Fruit fly (Drosophila melanogaster) whole organism, embryonic: ENCODE measurements around the gene CG15894.
A peak's percentile ranks its signal among the peaks of the same experiment; 100 is the strongest.

Experiments used
- Awh ChIP-seq: fragments of 200-800 bp; sonication (Bioruptor generic); IDR thresholded peaks from 2 replicates; pipeline ENCODE4, ENCODE4 v1.3.6; 2022; ENCODE audit warnings: missing biosample characterization, missing genetic modification characterization
- Bdp1 ChIP-seq: fragments of 200-800 bp; sonication (Bioruptor generic); optimal IDR thresholded peaks from 3 replicates; lab custom pipeline; 2016; ENCODE audit warnings: missing biosample characterization, missing genetic modification characterization
- CG10274 ChIP-seq: fragments of 200-800 bp; sonication (Bioruptor generic); optimal IDR thresholded peaks from 3 replicates; lab custom pipeline; 2017; ENCODE audit warnings: missing biosample characterization, mild to moderate bottlenecking, missing genetic modification characterization
- CG10366 ChIP-seq: fragments of 200-800 bp; sonication (Bioruptor generic); IDR thresholded peaks from 2 replicates; pipeline ENCODE4 v1.3.6; 2022; ENCODE audit warnings: missing biosample characterization, missing genetic modification characterization
- CG10431 ChIP-seq: fragments of 200-800 bp; sonication (Bioruptor generic); optimal IDR thresholded peaks from 3 replicates; lab custom pipeline; 2018; ENCODE audit warnings: missing biosample characterization, mild to moderate bottlenecking, missing genetic modification characterization
- CG11695 ChIP-seq: fragments of 200-800 bp; sonication (Bioruptor generic); IDR thresholded peaks from 3 replicates; pipeline ENCODE4 v1.3.6; 2022; ENCODE audit warnings: missing biosample characterization, missing genetic modification characterization
- CG12071 ChIP-seq: fragments of 200-800 bp; sonication (Bioruptor generic); optimal IDR thresholded peaks from 3 replicates; lab custom pipeline; 2018; ENCODE audit warnings: missing biosample characterization, mild to moderate bottlenecking, missing genetic modification characterization
- CG13123 ChIP-seq: fragments of 200-800 bp; sonication (Bioruptor generic); optimal IDR thresholded peaks from 2 replicates; lab custom pipeline; 2016; ENCODE audit warnings: missing biosample characterization, missing genetic modification characterization
- CG13287 ChIP-seq: fragments of 200-800 bp; sonication (Bioruptor generic); IDR thresholded peaks from 2 replicates; pipeline ENCODE4 v1.3.6; 2022; ENCODE audit warnings: missing biosample characterization, missing genetic modification characterization; ENCODE audit not compliant: partially characterized antibody
- CG13624 ChIP-seq: fragments of 200-800 bp; sonication (Bioruptor generic); optimal IDR thresholded peaks from 2 replicates; lab custom pipeline; 2016; ENCODE audit warnings: missing biosample characterization, missing genetic modification characterization
- CG15269 ChIP-seq: fragments of 200-800 bp; sonication (Bioruptor generic); optimal IDR thresholded peaks from 2 replicates; lab custom pipeline; 2018; ENCODE audit warnings: missing biosample characterization, mild to moderate bottlenecking, missing genetic modification characterization, moderate library complexity
- CG1529 ChIP-seq: fragments of 200-800 bp; sonication (Bioruptor generic); optimal IDR thresholded peaks from 3 replicates; lab custom pipeline; 2018; ENCODE audit warnings: missing biosample characterization, missing genetic modification characterization
- CG2199 ChIP-seq: fragments of 200-800 bp; sonication (Bioruptor generic); IDR thresholded peaks from 3 replicates; pipeline ENCODE4 v1.3.6; 2022; ENCODE audit warnings: missing biosample characterization, missing genetic modification characterization
- CG2889 ChIP-seq: fragments of 200-800 bp; sonication (Bioruptor generic); IDR thresholded peaks from 3 replicates; pipeline ENCODE4 v1.3.6; 2022; ENCODE audit warnings: missing biosample characterization, missing genetic modification characterization
- CG3065 ChIP-seq: fragments of 200-800 bp; sonication (Bioruptor generic); optimal IDR thresholded peaks from 2 replicates; lab custom pipeline; 2016; ENCODE audit warnings: missing biosample characterization, missing genetic modification characterization
- CG3407 ChIP-seq: fragments of 200-800 bp; sonication (Bioruptor generic); optimal IDR thresholded peaks from 2 replicates; lab custom pipeline; 2018; ENCODE audit warnings: missing biosample characterization, mild to moderate bottlenecking, missing genetic modification characterization
- CG3838 ChIP-seq: fragments of 200-800 bp; sonication (Bioruptor generic); optimal IDR thresholded peaks from 3 replicates; lab custom pipeline; 2016; ENCODE audit warnings: missing biosample characterization, missing genetic modification characterization
- CG43689 ChIP-seq: fragments of 200-800 bp; sonication (Bioruptor generic); IDR thresholded peaks from 2 replicates; pipeline ENCODE4 v1.3.6; 2022; ENCODE audit warnings: missing biosample characterization, missing genetic modification characterization
- CG6654 ChIP-seq: fragments of 200-800 bp; sonication (Bioruptor generic); optimal IDR thresholded peaks from 2 replicates; lab custom pipeline; 2017; ENCODE audit warnings: missing biosample characterization, mild to moderate bottlenecking, missing genetic modification characterization
- CG7786 ChIP-seq: fragments of 200-800 bp; sonication (Bioruptor generic); optimal IDR thresholded peaks from 2 replicates; lab custom pipeline; 2016; ENCODE audit warnings: missing biosample characterization, missing genetic modification characterization
- CG8359 ChIP-seq: fragments of 200-800 bp; sonication (Bioruptor generic); optimal IDR thresholded peaks from 2 replicates; lab custom pipeline; 2017; ENCODE audit warnings: missing biosample characterization, mild to moderate bottlenecking, missing genetic modification characterization, borderline replicate concordance
- Dll ChIP-seq: fragments of 200-800 bp; sonication (Bioruptor generic); IDR thresholded peaks from 4 replicates; pipeline ENCODE4 v1.3.6; 2022; ENCODE audit warnings: missing biosample characterization, missing genetic modification characterization; ENCODE audit not compliant: partially characterized antibody
- ERR ChIP-seq: fragments of 200-800 bp; sonication (Bioruptor generic); optimal IDR thresholded peaks from 2 replicates; lab custom pipeline; 2016; ENCODE audit warnings: missing biosample characterization, missing genetic modification characterization
- Ets97D ChIP-seq: fragments of 200-800 bp; sonication (Bioruptor generic); optimal IDR thresholded peaks from 3 replicates; lab custom pipeline; 2016; ENCODE audit warnings: missing biosample characterization, missing genetic modification characterization
- Fer1 ChIP-seq: fragments of 200-800 bp; sonication (Bioruptor generic); optimal IDR thresholded peaks from 2 replicates; lab custom pipeline; 2017; ENCODE audit warnings: missing biosample characterization, mild to moderate bottlenecking, missing genetic modification characterization
- HLH54F ChIP-seq: fragments of 200-800 bp; sonication (Bioruptor generic); optimal IDR thresholded peaks from 3 replicates; lab custom pipeline; 2016; ENCODE audit warnings: missing biosample characterization, missing genetic modification characterization
- Hr78 ChIP-seq, 2 experiments: fragments of 200-800 bp in 1 of 2; fragments of >200 bp in 1 of 2; sonication (Bioruptor generic) in 1 of 2; optimal IDR thresholded peaks; 2 replicates each; lab custom pipeline; 2017 to 2019; ENCODE audit warnings: missing biosample characterization in 2 of 2, missing genetic modification characterization in 2 of 2, mild to moderate bottlenecking in 1 of 2, moderate library complexity in 1 of 2
- Lpt ChIP-seq: fragments of >200 bp; optimal IDR thresholded peaks from 2 replicates; lab custom pipeline; 2018; ENCODE audit warnings: missing biosample characterization, missing genetic modification characterization
- Nf-YC ChIP-seq: fragments of 200-800 bp; optimal IDR thresholded peaks from 3 replicates; lab custom pipeline; 2019; ENCODE audit warnings: missing biosample characterization, mild to moderate bottlenecking, missing genetic modification characterization, moderate library complexity
- Optix ChIP-seq: fragments of 200-800 bp; sonication (Bioruptor generic); IDR thresholded peaks from 3 replicates; pipeline ENCODE4 v1.3.6; 2022; ENCODE audit warnings: missing biosample characterization, missing genetic modification characterization
- Rx ChIP-seq: fragments of 200-800 bp; sonication (Bioruptor generic); IDR thresholded peaks from 2 replicates; pipeline ENCODE4 v1.3.6; 2022; ENCODE audit warnings: missing biosample characterization, missing genetic modification characterization
- Spps ChIP-seq: fragments of 200-800 bp; sonication (Bioruptor generic); optimal IDR thresholded peaks from 2 replicates; lab custom pipeline; 2018; ENCODE audit warnings: missing biosample characterization, mild to moderate bottlenecking, missing genetic modification characterization
- Trl ChIP-seq, 3 experiments: fragments of >200 bp in 2 of 3; fragments of 200-800 bp in 1 of 3; sonication (Bioruptor generic) in 1 of 3; optimal IDR thresholded peaks; 2 replicates in 1 of 3; 3 replicates in 2 of 3; lab custom pipeline; 2016 to 2017; ENCODE audit warnings: missing biosample characterization in 1 of 3, missing genetic modification characterization in 1 of 3
- abd-A ChIP-seq: fragments of 200-800 bp; sonication (Bioruptor generic); optimal IDR thresholded peaks from 3 replicates; lab custom pipeline; 2019; ENCODE audit warnings: missing biosample characterization, mild to moderate bottlenecking, missing genetic modification characterization, moderate library complexity
- bab2 ChIP-seq: fragments of 200-800 bp; sonication (Bioruptor generic); optimal IDR thresholded peaks from 2 replicates; lab custom pipeline; 2016; ENCODE audit warnings: missing biosample characterization, missing genetic modification characterization
- bsh ChIP-seq, 2 experiments: fragments of 200-800 bp; sonication (Bioruptor generic); optimal IDR thresholded peaks; 2 replicates each; lab custom pipeline; 2017 to 2018; ENCODE audit warnings: mild to moderate bottlenecking in 2 of 2, missing biosample characterization in 2 of 2, missing genetic modification characterization in 2 of 2, moderate library complexity in 1 of 2
- btn ChIP-seq: fragments of 200-800 bp; sonication (Bioruptor generic); optimal IDR thresholded peaks from 2 replicates; lab custom pipeline; 2016; ENCODE audit warnings: missing biosample characterization, missing genetic modification characterization
- croc ChIP-seq: fragments of 200-800 bp; sonication (Bioruptor generic); conservative IDR thresholded peaks from 3 replicates; pipeline ENCODE4 v1.3.6; 2022; ENCODE audit warnings: missing biosample characterization, missing genetic modification characterization
- crol ChIP-seq: fragments of 200-800 bp; sonication (Bioruptor generic); IDR thresholded peaks from 2 replicates; pipeline ENCODE4 v1.3.6; 2022; ENCODE audit warnings: missing biosample characterization, missing genetic modification characterization
- gfzf ChIP-seq: fragments of 200-800 bp; sonication (Bioruptor generic); optimal IDR thresholded peaks from 2 replicates; lab custom pipeline; 2016; ENCODE audit warnings: missing biosample characterization, mild to moderate bottlenecking, missing genetic modification characterization, moderate library complexity
- hb ChIP-seq: fragments of 200-800 bp; sonication (Bioruptor generic); IDR thresholded peaks from 3 replicates; pipeline ENCODE4 v1.3.6; 2022; ENCODE audit warnings: missing biosample characterization, missing genetic modification characterization; ENCODE audit not compliant: partially characterized antibody
- her ChIP-seq: fragments of 200-800 bp; sonication (Bioruptor generic); optimal IDR thresholded peaks from 2 replicates; lab custom pipeline; 2016; ENCODE audit warnings: missing biosample characterization, missing genetic modification characterization
- inv ChIP-seq: fragments of 200-800 bp; sonication (Bioruptor generic); IDR thresholded peaks from 2 replicates; pipeline ENCODE4 v1.3.6; 2022; ENCODE audit warnings: missing biosample characterization, missing genetic modification characterization; ENCODE audit not compliant: partially characterized antibody
- nerfin-1 ChIP-seq: fragments of 200-800 bp; sonication (Bioruptor generic); optimal IDR thresholded peaks from 3 replicates; lab custom pipeline; 2019; ENCODE audit warnings: missing biosample characterization, mild to moderate bottlenecking, missing genetic modification characterization, moderate library complexity
- p53 ChIP-seq: fragments of 200-800 bp; sonication (Bioruptor generic); optimal IDR thresholded peaks from 2 replicates; lab custom pipeline; 2016; ENCODE audit warnings: missing biosample characterization, missing genetic modification characterization
- phol ChIP-seq: fragments of 200-800 bp; sonication (Bioruptor generic); optimal IDR thresholded peaks from 3 replicates; lab custom pipeline; 2018; ENCODE audit warnings: missing biosample characterization, mild to moderate bottlenecking, missing genetic modification characterization, moderate library complexity
- stc ChIP-seq: fragments of 200-800 bp; sonication (Bioruptor generic); IDR thresholded peaks from 2 replicates; pipeline ENCODE4 v1.3.6; 2022; ENCODE audit warnings: missing biosample characterization, missing genetic modification characterization
- tup ChIP-seq: fragments of 200-800 bp; sonication (Bioruptor generic); optimal IDR thresholded peaks from 2 replicates; lab custom pipeline; 2016; ENCODE audit warnings: missing biosample characterization, mild to moderate bottlenecking, missing genetic modification characterization, moderate library complexity
- usp ChIP-seq: fragments of >200 bp; optimal IDR thresholded peaks from 2 replicates; lab custom pipeline; 2017; ENCODE audit warnings: missing biosample characterization, missing genetic modification characterization

The CG15894 gene

dm6 chrX:6316858-6317474, 8.0 kb downstream of the CG15894 start (continued):
- TF ChIP-seq p53 (GFP tag; lab: Kevin White, UChicago), result no peak
- TF ChIP-seq Hr78 (GFP tag; optimal IDR thresholded peaks at IDR 0.05; lab: Kevin White, UChicago), result no peak
- TF ChIP-seq CG2889 (GFP tag; lab: Robert Waterston, UW), result peak; percentile 58; the same call in 1 of the 3 replicates
- peak; percentile 49 for TF ChIP-seq phol
- no peak for TF ChIP-seq CG3065 (GFP tag; lab: Kevin White, UChicago)
- peak; percentile 62; the same call in 2 of the 3 replicates for TF ChIP-seq Optix (GFP tag; lab: Robert Waterston, UW)
- TF ChIP-seq gfzf (GFP tag; lab: Kevin White, UChicago), result no peak
- TF ChIP-seq Nf-YC (tag; lab: Kevin White, UChicago), result peak; percentile 39
- no peak for TF ChIP-seq Lpt (GFP tag; lab: Kevin White, UChicago)
- peak; percentile 21 for TF ChIP-seq her (GFP tag; lab: Kevin White, UChicago)
- peak; percentile 35 for TF ChIP-seq CG7786
- no peak for TF ChIP-seq Dll
- peak; percentile 44 for TF ChIP-seq CG12071 (GFP tag; lab: Kevin White, UChicago)
- TF ChIP-seq croc, result 0 out of 3 replicates have a peak, but pooled peaks have one; percentile 23
- no peak for TF ChIP-seq CG13123
- peak; percentile 53 for TF ChIP-seq bab2 (GFP tag; lab: Kevin White, UChicago)
- peak; percentile 34 for TF ChIP-seq CG13624 (GFP tag; lab: Kevin White, UChicago)
- peak; percentile 74 for TF ChIP-seq crol (GFP tag; lab: Robert Waterston, UW)
- 0 out of 2 replicates have a peak, but pooled peaks have one; percentile 24 for TF ChIP-seq CG43689 (GFP tag; lab: Robert Waterston, UW)
- TF ChIP-seq CG13287 (GFP tag; lab: Robert Waterston, UW), result no peak
- TF ChIP-seq nerfin-1, result peak; percentile 57
- peak; percentile 60 for TF ChIP-seq CG10366 (GFP tag; lab: Robert Waterston, UW)
- no peak for TF ChIP-seq ERR (GFP tag; lab: Kevin White, UChicago)
- TF ChIP-seq Bdp1, result no peak
- no peak for TF ChIP-seq usp (GFP tag; lab: Kevin White, UChicago)
- TF ChIP-seq Fer1 (GFP tag; lab: Kevin White, UChicago), result peak; percentile 89
- no peak for TF ChIP-seq Trl (optimal IDR thresholded peaks at IDR 0.05; lab: Kevin White, UChicago)
- TF ChIP-seq Trl (GFP tag; optimal IDR thresholded peaks at IDR 0.05; lab: Kevin White, UChicago), result no peak
- peak; percentile 50; the same call in 1 of the 2 replicates for TF ChIP-seq Awh
- peak; percentile 78 for TF ChIP-seq CG15269
- no peak for TF ChIP-seq CG3838 (GFP tag; lab: Kevin White, UChicago)
- TF ChIP-seq abd-A (tag; lab: Kevin White, UChicago), result peak; percentile 50
- peak; percentile 40 for TF ChIP-seq HLH54F (GFP tag; lab: Kevin White, UChicago)
- TF ChIP-seq CG10431 (GFP tag; lab: Kevin White, UChicago), result no peak
- no peak for TF ChIP-seq CG10274 (GFP tag; lab: Kevin White, UChicago)
- no peak for TF ChIP-seq CG3407
- no peak for TF ChIP-seq Spps (tag; lab: Kevin White, UChicago)
- TF ChIP-seq CG6654 (GFP tag; lab: Kevin White, UChicago), result no peak
- peak in 1 of 2 experiments; percentile 49 for TF ChIP-seq bsh (GFP tag; optimal IDR thresholded peaks at IDR 0.05; lab: Kevin White, UChicago)
- TF ChIP-seq hb (GFP tag; lab: Robert Waterston, UW), result no peak
- TF ChIP-seq btn (GFP tag; lab: Kevin White, UChicago), result no peak
- peak; percentile 79 for TF ChIP-seq CG11695 (GFP tag; lab: Robert Waterston, UW)
- no peak for TF ChIP-seq CG8359 (GFP tag; lab: Kevin White, UChicago)
- no peak for TF ChIP-seq CG2199 (GFP tag; lab: Robert Waterston, UW)
- TF ChIP-seq Ets97D (GFP tag; lab: Kevin White, UChicago), result no peak
- peak; percentile 49 for TF ChIP-seq Rx
- no peak for TF ChIP-seq inv
- TF ChIP-seq stc (GFP tag; lab: Robert Waterston, UW), result peak; percentile 68
- TF ChIP-seq tup (GFP tag; lab: Kevin White, UChicago), result no peak
- peak; percentile 0 for TF ChIP-seq CG1529 (GFP tag; lab: Kevin White, UChicago)
